Worm (Caenorhabditis elegans): ENCODE results near the gene cox-6B.

DNA sequence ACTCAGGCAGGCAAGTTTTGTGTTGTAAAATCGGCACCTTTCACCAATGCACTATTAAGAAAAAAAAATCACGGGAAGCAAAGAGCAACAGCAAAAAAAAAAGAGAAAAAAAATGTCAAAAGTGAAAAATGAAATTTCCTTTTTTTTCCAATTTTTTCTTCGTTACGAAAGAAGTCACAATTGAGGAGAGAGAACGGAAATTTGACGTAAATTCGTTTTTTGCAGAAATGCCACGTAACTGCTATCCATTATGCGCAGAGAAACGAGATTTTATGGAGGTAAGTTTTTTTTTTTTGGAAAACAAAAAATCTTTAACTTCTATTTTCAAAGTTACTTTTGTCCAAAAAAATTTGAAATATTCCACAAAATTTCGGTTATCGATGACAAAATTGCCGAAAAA lies 12.8 kb upstream of the cox-6B start:
- TF ChIP-seq sma-9 (GFP tag; optimal IDR thresholded peaks at IDR 0.05) (no peak), sma-9 (tag; optimal IDR thresholded peaks at IDR 0.05) (no peak), nhr-25 (tag; optimal IDR thresholded peaks at IDR 0.05) (no peak), sem-4 (tag; optimal IDR thresholded peaks at IDR 0.05) (no peak), peb-1 (tag; optimal IDR thresholded peaks at IDR 0.05) (no peak), mdl-1 (tag; optimal IDR thresholded peaks at IDR 0.05) (no peak), ama-1 (optimal IDR thresholded peaks at IDR 0.05) (no peak)

Data from whole organism, L2 larva.